Worm (Caenorhabditis elegans): ENCODE data around the gene fbxa-208.
"Not testable (repeated sequence)": the region's sequence is repeated elsewhere in the genome, so short reads cannot be mapped to it uniquely, and the experiment has no call there.

DNA sequence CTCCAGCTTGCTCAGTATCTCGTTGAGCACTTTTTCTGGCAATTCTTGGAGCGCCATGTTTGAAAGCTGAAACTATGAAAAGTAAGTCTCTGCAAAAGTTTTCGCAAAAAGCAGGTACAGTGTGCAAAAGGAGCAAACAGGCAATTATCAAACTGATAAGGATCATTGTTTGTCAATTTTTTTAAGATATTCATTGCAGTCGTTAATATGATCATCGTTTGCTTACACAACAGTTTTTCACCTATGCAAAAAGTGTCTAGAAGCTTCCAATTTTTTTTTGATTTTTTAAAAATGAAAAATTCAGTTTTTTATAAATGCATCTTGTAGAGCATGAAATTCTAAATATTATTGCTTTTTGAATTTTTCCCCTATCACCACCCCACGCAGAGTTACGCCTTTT lies 1.7 kb downstream of the fbxa-208 start, which contains the start of gene fbxa-78:
- not testable (repeated sequence) for TF ChIP-seq ces-1 (GFP tag; optimal IDR thresholded peaks at IDR 0.05); lsy-2 (tag; optimal IDR thresholded peaks at IDR 0.05); nhr-12 (tag; optimal IDR thresholded peaks at IDR 0.05); lin-13 (tag; optimal IDR thresholded peaks at IDR 0.05); nhr-76 (tag; optimal IDR thresholded peaks at IDR 0.05); mep-1 (tag; optimal IDR thresholded peaks at IDR 0.05); ztf-11 (tag; optimal IDR thresholded peaks at IDR 0.05); ham-2 (GFP tag; optimal IDR thresholded peaks at IDR 0.05); sem-2 (GFP tag; optimal IDR thresholded peaks at IDR 0.05); unc-62 (GFP tag; optimal IDR thresholded peaks at IDR 0.05)
